Fruit fly (Drosophila melanogaster) whole organism, embryonic: ENCODE results near the gene CG13313.

ENCODE experiments used
- Atf3 ChIP-seq: fragments of 200-800 bp; sonication (Bioruptor generic); optimal IDR thresholded peaks from 3 replicates; lab custom pipeline; 2016; ENCODE audit warnings: missing biosample characterization, missing genetic modification characterization
- CG10321 ChIP-seq: fragments of 200-800 bp; sonication (Bioruptor generic); IDR thresholded peaks from 2 replicates; pipeline ENCODE4 v1.3.6; 2022; ENCODE audit warnings: missing biosample characterization, missing genetic modification characterization
- CG11695 ChIP-seq: fragments of 200-800 bp; sonication (Bioruptor generic); IDR thresholded peaks from 3 replicates; pipeline ENCODE4 v1.3.6; 2022; ENCODE audit warnings: missing biosample characterization, missing genetic modification characterization
- CG11696 ChIP-seq: fragments of 200-800 bp; sonication (Bioruptor generic); IDR thresholded peaks from 2 replicates; pipeline ENCODE4 v1.3.6; 2022; ENCODE audit warnings: missing biosample characterization, missing genetic modification characterization
- CG12391 ChIP-seq: fragments of 200-800 bp; sonication (Bioruptor generic); optimal IDR thresholded peaks from 3 replicates; lab custom pipeline; 2018; ENCODE audit warnings: missing biosample characterization, mild to moderate bottlenecking, missing genetic modification characterization, moderate library complexity
- CG13296 ChIP-seq: fragments of 200-800 bp; sonication (Bioruptor generic); optimal IDR thresholded peaks from 3 replicates; lab custom pipeline; 2018; ENCODE audit warnings: missing biosample characterization, mild to moderate bottlenecking, missing genetic modification characterization
- CG14050 ChIP-seq: fragments of 200-800 bp; sonication (Bioruptor generic); IDR thresholded peaks from 3 replicates; pipeline ENCODE4 v1.3.6; 2022; ENCODE audit warnings: missing biosample characterization, missing genetic modification characterization
- CG14710 ChIP-seq: fragments of 200-800 bp; sonication (Bioruptor generic); optimal IDR thresholded peaks from 3 replicates; lab custom pipeline; 2019; ENCODE audit warnings: missing biosample characterization, mild to moderate bottlenecking, missing genetic modification characterization, moderate library complexity
- CG15269 ChIP-seq: fragments of 200-800 bp; sonication (Bioruptor generic); optimal IDR thresholded peaks from 2 replicates; lab custom pipeline; 2018; ENCODE audit warnings: missing biosample characterization, mild to moderate bottlenecking, missing genetic modification characterization, moderate library complexity
- CG18476 ChIP-seq: fragments of 200-800 bp; sonication (Bioruptor generic); optimal IDR thresholded peaks from 2 replicates; lab custom pipeline; 2016; ENCODE audit warnings: missing biosample characterization, mild to moderate bottlenecking, missing genetic modification characterization
- CG2889 ChIP-seq: fragments of 200-800 bp; sonication (Bioruptor generic); IDR thresholded peaks from 3 replicates; pipeline ENCODE4 v1.3.6; 2022; ENCODE audit warnings: missing biosample characterization, missing genetic modification characterization
- CG34376 ChIP-seq: fragments of 200-800 bp; sonication (Bioruptor generic); optimal IDR thresholded peaks from 2 replicates; lab custom pipeline; 2018; ENCODE audit warnings: missing biosample characterization, mild to moderate bottlenecking, missing genetic modification characterization
- CG4617 ChIP-seq: fragments of 200-800 bp; sonication (Bioruptor generic); optimal IDR thresholded peaks from 3 replicates; lab custom pipeline; 2016; ENCODE audit warnings: missing biosample characterization, missing genetic modification characterization, borderline replicate concordance
- CG4730 ChIP-seq: fragments of 200-800 bp; sonication (Bioruptor generic); IDR thresholded peaks from 2 replicates; pipeline ENCODE4 v1.3.6; 2022; ENCODE audit warnings: missing biosample characterization, missing genetic modification characterization
- CG6254 ChIP-seq: fragments of 200-800 bp; sonication (Bioruptor generic); optimal IDR thresholded peaks from 3 replicates; lab custom pipeline; 2017; ENCODE audit warnings: mild to moderate bottlenecking, missing biosample characterization, missing genetic modification reagents, missing genetic modification characterization
- CG6765 ChIP-seq: fragments of 200-800 bp; sonication (Bioruptor generic); optimal IDR thresholded peaks from 3 replicates; lab custom pipeline; 2017; ENCODE audit warnings: missing biosample characterization, mild to moderate bottlenecking, missing genetic modification characterization
- CG7745 ChIP-seq: fragments of 200-800 bp; sonication (Bioruptor generic); optimal IDR thresholded peaks from 2 replicates; lab custom pipeline; 2018; ENCODE audit warnings: missing biosample characterization, mild to moderate bottlenecking, missing genetic modification characterization, moderate library complexity
- CG7963 ChIP-seq: fragments of 200-800 bp; sonication (Bioruptor generic); IDR thresholded peaks from 3 replicates; pipeline ENCODE4 v1.3.6; 2022; ENCODE audit warnings: missing biosample characterization, missing genetic modification characterization; ENCODE audit not compliant: partially characterized antibody
- CG8478 ChIP-seq: fragments of >200 bp; optimal IDR thresholded peaks from 2 replicates; lab custom pipeline; 2018
- Dbx ChIP-seq: fragments of 200-800 bp; sonication (Bioruptor generic); IDR thresholded peaks from 3 replicates; pipeline ENCODE4 v1.3.6; 2022; ENCODE audit warnings: missing biosample characterization, missing genetic modification characterization
- Doc3 ChIP-seq: fragments of 200-800 bp; sonication (Bioruptor generic); IDR thresholded peaks from 3 replicates; pipeline ENCODE4 v1.3.6; 2022; ENCODE audit warnings: missing biosample characterization, missing genetic modification characterization; ENCODE audit not compliant: partially characterized antibody
- ERR ChIP-seq: fragments of 200-800 bp; sonication (Bioruptor generic); optimal IDR thresholded peaks from 2 replicates; lab custom pipeline; 2016; ENCODE audit warnings: missing biosample characterization, missing genetic modification characterization
- Eip74EF ChIP-seq, 2 experiments: fragments of 200-800 bp in 1 of 2; fragments of >200 bp in 1 of 2; sonication (Bioruptor generic) in 1 of 2; optimal IDR thresholded peaks; 2 replicates each; lab custom pipeline; 2017 to 2019; ENCODE audit warnings: missing biosample characterization in 2 of 2, missing genetic modification characterization in 2 of 2, mild to moderate bottlenecking in 1 of 2, moderate library complexity in 1 of 2
- Ets65A ChIP-seq: fragments of 200-800 bp; sonication (Bioruptor generic); peaks from one replicate; lab custom pipeline; 2016; ENCODE audit warnings: missing biosample characterization, missing genetic modification characterization
- H15 ChIP-seq: fragments of 200-800 bp; sonication (Bioruptor generic); IDR thresholded peaks from 3 replicates; pipeline ENCODE4 v1.3.6; 2022; ENCODE audit warnings: missing biosample characterization, missing genetic modification characterization
- HHEX ChIP-seq: fragments of 200-800 bp; sonication (Bioruptor generic); optimal IDR thresholded peaks from 3 replicates; lab custom pipeline; 2017; ENCODE audit warnings: missing biosample characterization, mild to moderate bottlenecking, missing genetic modification characterization, missing genetic modification reagents
- HLHmδ ChIP-seq: fragments of 200-800 bp; sonication (Bioruptor generic); optimal IDR thresholded peaks from 2 replicates; lab custom pipeline; 2018; ENCODE audit warnings: missing biosample characterization, mild to moderate bottlenecking, missing genetic modification characterization, moderate library complexity
- Hmx ChIP-seq: fragments of 200-800 bp; sonication (Bioruptor generic); optimal IDR thresholded peaks from 2 replicates; lab custom pipeline; 2016; ENCODE audit warnings: missing biosample characterization, missing genetic modification characterization
- Hsf ChIP-seq: fragments of 200-800 bp; sonication (Bioruptor generic); optimal IDR thresholded peaks from 3 replicates; lab custom pipeline; 2016; ENCODE audit warnings: missing biosample characterization, missing genetic modification characterization
- Lhr ChIP-seq: fragments of 200-800 bp; sonication (Bioruptor generic); optimal IDR thresholded peaks from 3 replicates; lab custom pipeline; 2017; ENCODE audit warnings: mild to moderate bottlenecking, missing biosample characterization, missing genetic modification reagents, missing genetic modification characterization
- Lpt ChIP-seq: fragments of >200 bp; optimal IDR thresholded peaks from 2 replicates; lab custom pipeline; 2018; ENCODE audit warnings: missing biosample characterization, missing genetic modification characterization
- NFAT ChIP-seq: fragments of 200-800 bp; sonication (Bioruptor generic); IDR thresholded peaks from 2 replicates; pipeline ENCODE4 v1.3.6; 2022; ENCODE audit warnings: missing biosample characterization, missing genetic modification characterization
- Pdp1 ChIP-seq, 2 experiments: fragments of 200-800 bp; sonication (Bioruptor generic); optimal IDR thresholded peaks; 3 replicates each; lab custom pipeline; 2016; ENCODE audit warnings: missing biosample characterization in 2 of 2, missing genetic modification characterization in 2 of 2, mild to moderate bottlenecking in 1 of 2, moderate library complexity in 1 of 2
- Side ChIP-seq: fragments of 200-800 bp; sonication (Bioruptor generic); optimal IDR thresholded peaks from 2 replicates; lab custom pipeline; 2016; ENCODE audit warnings: missing biosample characterization, missing genetic modification characterization
- Tbp ChIP-seq: fragments of >200 bp; optimal IDR thresholded peaks from 2 replicates; lab custom pipeline; 2018; ENCODE audit warnings: missing biosample characterization, missing genetic modification characterization
- Trl ChIP-seq, 3 experiments: fragments of >200 bp in 2 of 3; fragments of 200-800 bp in 1 of 3; sonication (Bioruptor generic) in 1 of 3; optimal IDR thresholded peaks; 2 replicates in 1 of 3; 3 replicates in 2 of 3; lab custom pipeline; 2016 to 2017; ENCODE audit warnings: missing biosample characterization in 1 of 3, missing genetic modification characterization in 1 of 3
- bbx ChIP-seq: fragments of 200-800 bp; sonication (Bioruptor generic); IDR thresholded peaks from 2 replicates; pipeline ENCODE4 v1.3.6; 2022; ENCODE audit warnings: missing biosample characterization, missing genetic modification characterization; ENCODE audit not compliant: partially characterized antibody
- bigmax ChIP-seq: fragments of 200-800 bp; sonication (Bioruptor generic); optimal IDR thresholded peaks from 2 replicates; lab custom pipeline; 2018; ENCODE audit warnings: missing biosample characterization, mild to moderate bottlenecking, missing genetic modification characterization
- cas ChIP-seq: fragments of 200-800 bp; sonication (Bioruptor generic); IDR thresholded peaks from 2 replicates; pipeline ENCODE4 v1.3.6; 2022; ENCODE audit warnings: missing biosample characterization, missing genetic modification characterization
- hkb ChIP-seq, 2 experiments: fragments of 200-800 bp in 1 of 2; fragments of >200 bp in 1 of 2; sonication (Bioruptor generic) in 1 of 2; IDR thresholded peaks in 1 of 2; optimal IDR thresholded peaks in 1 of 2; 2 replicates each; pipeline versions ENCODE4 v1.3.6 to Lab custom; 2017 to 2022; ENCODE audit warnings: missing biosample characterization in 1 of 2, missing genetic modification characterization in 1 of 2
- kni ChIP-seq: fragments of 200-800 bp; sonication (Bioruptor generic); optimal IDR thresholded peaks from 3 replicates; lab custom pipeline; 2017; ENCODE audit warnings: mild to moderate bottlenecking, missing biosample characterization, missing genetic modification reagents, missing genetic modification characterization
- lmd ChIP-seq: fragments of 200-800 bp; sonication (Bioruptor generic); IDR thresholded peaks from 2 replicates; pipeline ENCODE4 v1.3.6; 2022; ENCODE audit warnings: missing biosample characterization, missing genetic modification characterization
- nom ChIP-seq: fragments of 200-800 bp; sonication (Bioruptor generic); optimal IDR thresholded peaks from 2 replicates; lab custom pipeline; 2017; ENCODE audit warnings: missing biosample characterization, missing genetic modification characterization, mild to moderate bottlenecking, moderate library complexity, missing genetic modification reagents
- oc ChIP-seq: fragments of 200-800 bp; sonication (Bioruptor generic); optimal IDR thresholded peaks from 2 replicates; lab custom pipeline; 2018; ENCODE audit warnings: missing biosample characterization, mild to moderate bottlenecking, missing genetic modification characterization, moderate library complexity
- p53 ChIP-seq: fragments of 200-800 bp; sonication (Bioruptor generic); optimal IDR thresholded peaks from 2 replicates; lab custom pipeline; 2016; ENCODE audit warnings: missing biosample characterization, missing genetic modification characterization
- rib ChIP-seq: fragments of 200-800 bp; sonication (Bioruptor generic); IDR thresholded peaks from 2 replicates; pipeline ENCODE4 v1.3.6; 2022; ENCODE audit warnings: missing biosample characterization, missing genetic modification characterization
- seq ChIP-seq: fragments of 200-800 bp; sonication (Bioruptor generic); IDR thresholded peaks from 2 replicates; pipeline ENCODE4 v1.3.6; 2022; ENCODE audit warnings: missing biosample characterization, missing genetic modification characterization
- slbo ChIP-seq: fragments of 200-800 bp; sonication (Bioruptor generic); IDR thresholded peaks from 2 replicates; pipeline ENCODE4 v1.3.6; 2022; ENCODE audit warnings: missing biosample characterization, missing genetic modification characterization
- slou ChIP-seq: fragments of 200-800 bp; sonication (Bioruptor generic); optimal IDR thresholded peaks from 3 replicates; lab custom pipeline; 2016; ENCODE audit warnings: missing biosample characterization, missing genetic modification characterization
- sr ChIP-seq: fragments of 200-800 bp; sonication (Bioruptor generic); IDR thresholded peaks from 3 replicates; pipeline ENCODE4 v1.3.6; 2022; ENCODE audit warnings: missing biosample characterization, missing genetic modification characterization

The CG13313 gene

dm6 chr3L:8920710-8921109, 37.9 kb upstream of the CG13313 start (continued):
- TF ChIP-seq Trl (optimal IDR thresholded peaks at IDR 0.05; lab: Kevin White, UChicago), result no peak
- peak; percentile 54 for TF ChIP-seq Trl (GFP tag; optimal IDR thresholded peaks at IDR 0.05; lab: Kevin White, UChicago)
- no peak for TF ChIP-seq Lhr (GFP tag; lab: Kevin White, UChicago)
- peak; percentile 22 for TF ChIP-seq CG6254 (GFP tag; lab: Kevin White, UChicago)
- peak; percentile 57 for TF ChIP-seq CG13296 (GFP tag; lab: Kevin White, UChicago)
- TF ChIP-seq Ets65A (GFP tag; lab: Kevin White, UChicago), result no peak
- no peak for TF ChIP-seq cas (GFP tag; lab: Robert Waterston, UW)
- peak; percentile 60 to 63 for TF ChIP-seq Pdp1 (GFP tag; optimal IDR thresholded peaks at IDR 0.05; lab: Kevin White, UChicago)
- TF ChIP-seq CG15269 (tag; lab: Kevin White, UChicago), result peak; percentile 78
- no peak for TF ChIP-seq slou (GFP tag; lab: Kevin White, UChicago)
- TF ChIP-seq CG18476 (GFP tag; lab: Kevin White, UChicago), result peak; percentile 37
- peak; percentile 48 for TF ChIP-seq Side (GFP tag; lab: Kevin White, UChicago)
- TF ChIP-seq Doc3 (GFP tag; lab: Robert Waterston, UW), result no peak
- TF ChIP-seq HHEX (GFP tag; lab: Kevin White, UChicago), result peak; percentile 71
- TF ChIP-seq ERR (GFP tag; lab: Kevin White, UChicago), result no peak
- TF ChIP-seq hkb (optimal IDR thresholded peaks at IDR 0.05; lab: Kevin White, UChicago), result no peak
- TF ChIP-seq hkb (GFP tag; IDR thresholded peaks at IDR 0.05; lab: Robert Waterston, UW), result peak; percentile 77
- TF ChIP-seq H15 (GFP tag; lab: Robert Waterston, UW), result peak; percentile 62; the same call in 1 of the 3 replicates
- TF ChIP-seq CG6765 (GFP tag; lab: Kevin White, UChicago), result peak; percentile 45
- no peak for TF ChIP-seq CG7963
- TF ChIP-seq p53 (GFP tag; lab: Kevin White, UChicago), result no peak
- peak; percentile 51 for TF ChIP-seq Hsf (GFP tag; lab: Kevin White, UChicago)
- no peak for TF ChIP-seq Atf3
- peak; percentile 74 for TF ChIP-seq slbo
- no peak for TF ChIP-seq bbx (GFP tag; lab: Robert Waterston, UW)
- no peak for TF ChIP-seq nom (GFP tag; lab: Kevin White, UChicago)
- TF ChIP-seq Tbp (GFP tag; lab: Kevin White, UChicago), result no peak
- TF ChIP-seq CG10321 (GFP tag; lab: Robert Waterston, UW), result no peak
- peak in 1 of 2 experiments; percentile 50 for TF ChIP-seq Eip74EF (GFP tag; optimal IDR thresholded peaks at IDR 0.05; lab: Kevin White, UChicago)
- TF ChIP-seq CG4730 (GFP tag; lab: Robert Waterston, UW), result peak; percentile 55; the same call in 1 of the 2 replicates
- TF ChIP-seq Hmx, result no peak
- peak; percentile 27 for TF ChIP-seq CG14710 (tag; lab: Kevin White, UChicago)
- TF ChIP-seq CG7745 (tag; lab: Kevin White, UChicago), result no peak
- peak; percentile 47; the same call in 2 of the 3 replicates for TF ChIP-seq CG11695
- peak; percentile 51; the same call in 2 of the 3 replicates for TF ChIP-seq CG14050 (GFP tag; lab: Robert Waterston, UW)
- TF ChIP-seq NFAT (GFP tag; lab: Robert Waterston, UW), result peak; percentile 37; the same call in 1 of the 2 replicates
- no peak for TF ChIP-seq CG8478
- TF ChIP-seq CG4617, result peak; percentile 15
- TF ChIP-seq seq (GFP tag; lab: Robert Waterston, UW), result peak; percentile 62
- peak; percentile 68 for TF ChIP-seq CG12391 (tag; lab: Kevin White, UChicago)
- no peak for TF ChIP-seq sr (GFP tag; lab: Robert Waterston, UW)
- no peak; the same call in 2 of the 3 replicates for TF ChIP-seq CG2889 (GFP tag; lab: Robert Waterston, UW)
- peak; percentile 71 for TF ChIP-seq lmd
- TF ChIP-seq rib (GFP tag; lab: Robert Waterston, UW), result no peak
- peak; percentile 59; the same call in 1 of the 3 replicates for TF ChIP-seq Dbx (GFP tag; lab: Robert Waterston, UW)
- TF ChIP-seq CG34376, result no peak
- TF ChIP-seq CG11696 (GFP tag; lab: Robert Waterston, UW), result no peak
- peak; percentile 31 for TF ChIP-seq oc
- TF ChIP-seq bigmax (GFP tag; lab: Kevin White, UChicago), result no peak
- TF ChIP-seq Lpt (GFP tag; lab: Kevin White, UChicago), result no peak
- TF ChIP-seq HLHmδ (GFP tag; lab: Kevin White, UChicago), result no peak
- TF ChIP-seq kni (GFP tag; lab: Kevin White, UChicago), result no peak
